Worm (Caenorhabditis elegans): ENCODE results near the gene str-227.

DNA sequence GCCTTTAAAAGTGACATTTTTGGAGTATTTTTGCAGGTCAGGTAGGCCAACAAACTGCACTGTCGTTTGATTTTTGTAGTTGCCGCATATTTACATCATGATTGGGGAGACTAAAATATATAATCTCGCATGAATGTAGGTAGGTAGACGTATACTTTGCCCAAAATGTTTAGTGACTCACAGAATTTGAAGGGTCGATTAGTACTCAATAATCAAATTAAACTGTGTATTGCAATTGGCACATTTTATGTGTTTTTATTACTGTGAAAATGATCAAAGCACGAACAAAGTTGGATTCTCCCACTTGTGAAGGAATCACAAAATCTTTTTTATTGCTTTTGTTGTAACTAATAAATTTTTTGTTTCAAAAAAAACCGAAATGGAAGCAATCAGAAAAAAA lies 21.1 kb upstream of the str-227 start, which contains the start of gene C07G3.15:
- TF ChIP-seq T22C8.4 (GFP tag; IDR thresholded peaks at IDR 0.05), result no peak
- TF ChIP-seq ztf-29 (GFP tag; IDR thresholded peaks at IDR 0.05), result no peak
- no peak for TF ChIP-seq med-1 (GFP tag; optimal IDR thresholded peaks at IDR 0.05; ENCODE audit: insufficient read depth)
- no peak for TF ChIP-seq klf-2 (GFP tag; conservative IDR thresholded peaks at IDR 0.05)
- TF ChIP-seq ref-1 (GFP tag; conservative IDR thresholded peaks at IDR 0.05), result no peak
- TF ChIP-seq ztf-23 (GFP tag; IDR thresholded peaks at IDR 0.05), result no peak
- no peak for TF ChIP-seq flt-1 (GFP tag; IDR thresholded peaks at IDR 0.05)

Measured in whole organism, midembryonic.